Fruit fly (Drosophila melanogaster) whole organism, embryonic: ENCODE results near the gene IRSp53.
A peak's percentile ranks its signal among the peaks of the same experiment; 100 is the strongest.

Source experiments
- CG10209 ChIP-seq: fragments of 200-800 bp; sonication (Bioruptor generic); optimal IDR thresholded peaks from 3 replicates; lab custom pipeline; 2017; ENCODE audit warnings: missing biosample characterization, mild to moderate bottlenecking, missing genetic modification characterization, missing genetic modification reagents
- CG11723 ChIP-seq: fragments of 200-800 bp; sonication (Bioruptor generic); optimal IDR thresholded peaks from 2 replicates; lab custom pipeline; 2017; ENCODE audit warnings: missing biosample characterization, mild to moderate bottlenecking, missing genetic modification characterization
- CG13287 ChIP-seq: fragments of 200-800 bp; sonication (Bioruptor generic); IDR thresholded peaks from 2 replicates; pipeline ENCODE4 v1.3.6; 2022; ENCODE audit warnings: missing biosample characterization, missing genetic modification characterization; ENCODE audit not compliant: partially characterized antibody
- CG1603 ChIP-seq: fragments of 200-800 bp; sonication (Bioruptor generic); optimal IDR thresholded peaks from 2 replicates; lab custom pipeline; 2019; ENCODE audit warnings: missing biosample characterization, mild to moderate bottlenecking, missing genetic modification characterization, moderate library complexity
- CG17568 ChIP-seq: fragments of 200-800 bp; sonication (Bioruptor generic); optimal IDR thresholded peaks from 2 replicates; lab custom pipeline; 2018; ENCODE audit warnings: missing biosample characterization, mild to moderate bottlenecking, missing genetic modification characterization, moderate library complexity
- CG17829 ChIP-seq: fragments of 200-800 bp; optimal IDR thresholded peaks from 2 replicates; lab custom pipeline; 2019; ENCODE audit warnings: missing biosample characterization, mild to moderate bottlenecking, missing genetic modification characterization, moderate library complexity
- CG1832 ChIP-seq: fragments of 200-800 bp; sonication (Bioruptor generic); optimal IDR thresholded peaks from 2 replicates; lab custom pipeline; 2017; ENCODE audit warnings: missing biosample characterization, mild to moderate bottlenecking, missing genetic modification characterization, inconsistent platforms
- CG2116 ChIP-seq: fragments of 200-800 bp; sonication (Bioruptor generic); optimal IDR thresholded peaks from 3 replicates; lab custom pipeline; 2018; ENCODE audit warnings: missing biosample characterization, mild to moderate bottlenecking, missing genetic modification characterization
- CG2202 ChIP-seq: fragments of 200-800 bp; sonication (Bioruptor generic); optimal IDR thresholded peaks from 2 replicates; lab custom pipeline; 2018; ENCODE audit warnings: missing biosample characterization, mild to moderate bottlenecking, missing genetic modification characterization
- CG30431 ChIP-seq: fragments of 200-800 bp; sonication (Bioruptor generic); optimal IDR thresholded peaks from 2 replicates; lab custom pipeline; 2017; ENCODE audit warnings: missing biosample characterization, missing genetic modification characterization
- CG32767 ChIP-seq: fragments of 200-800 bp; sonication (Bioruptor generic); IDR thresholded peaks from 2 replicates; pipeline ENCODE4 v1.3.6; 2022; ENCODE audit warnings: missing biosample characterization, missing genetic modification characterization
- CG43689 ChIP-seq: fragments of 200-800 bp; sonication (Bioruptor generic); IDR thresholded peaks from 2 replicates; pipeline ENCODE4 v1.3.6; 2022; ENCODE audit warnings: missing biosample characterization, missing genetic modification characterization
- CG6254 ChIP-seq: fragments of 200-800 bp; sonication (Bioruptor generic); optimal IDR thresholded peaks from 3 replicates; lab custom pipeline; 2017; ENCODE audit warnings: mild to moderate bottlenecking, missing biosample characterization, missing genetic modification reagents, missing genetic modification characterization
- CG8281 ChIP-seq: fragments of 200-800 bp; sonication (Bioruptor generic); optimal IDR thresholded peaks from 2 replicates; lab custom pipeline; 2018; ENCODE audit warnings: missing biosample characterization, mild to moderate bottlenecking, missing genetic modification characterization, moderate library complexity
- CG8359 ChIP-seq: fragments of 200-800 bp; sonication (Bioruptor generic); optimal IDR thresholded peaks from 2 replicates; lab custom pipeline; 2017; ENCODE audit warnings: missing biosample characterization, mild to moderate bottlenecking, missing genetic modification characterization, borderline replicate concordance
- CG8765 ChIP-seq: fragments of 200-800 bp; sonication (Bioruptor generic); IDR thresholded peaks from 2 replicates; pipeline ENCODE4 v1.3.6; 2022; ENCODE audit warnings: missing biosample characterization, missing genetic modification characterization
- CG8924 ChIP-seq: fragments of 200-800 bp; optimal IDR thresholded peaks from 3 replicates; lab custom pipeline; 2019; ENCODE audit warnings: missing biosample characterization, mild to moderate bottlenecking, missing genetic modification characterization, moderate library complexity
- Camta ChIP-seq: fragments of 200-800 bp; sonication (Bioruptor generic); optimal IDR thresholded peaks from 2 replicates; lab custom pipeline; 2016; ENCODE audit warnings: missing biosample characterization, missing genetic modification characterization
- Chrac-16 ChIP-seq: fragments of 200-800 bp; sonication (Bioruptor generic); optimal IDR thresholded peaks from 3 replicates; lab custom pipeline; 2016; ENCODE audit warnings: missing biosample characterization, missing genetic modification characterization
- Elba2 ChIP-seq: fragments of 200-800 bp; sonication (Bioruptor generic); optimal IDR thresholded peaks from 3 replicates; lab custom pipeline; 2016; ENCODE audit warnings: missing biosample characterization, missing genetic modification characterization
- Hand ChIP-seq: fragments of 200-800 bp; sonication (Bioruptor generic); optimal IDR thresholded peaks from 2 replicates; lab custom pipeline; 2017; ENCODE audit warnings: mild to moderate bottlenecking, missing biosample characterization, missing genetic modification reagents, missing genetic modification characterization
- HmgZ ChIP-seq: fragments of 200-800 bp; sonication (Bioruptor generic); optimal IDR thresholded peaks from 2 replicates; lab custom pipeline; 2018; ENCODE audit warnings: missing biosample characterization, mild to moderate bottlenecking, missing genetic modification characterization
- Hsf ChIP-seq: fragments of 200-800 bp; sonication (Bioruptor generic); optimal IDR thresholded peaks from 3 replicates; lab custom pipeline; 2016; ENCODE audit warnings: missing biosample characterization, missing genetic modification characterization
- Med ChIP-seq: fragments of 200-800 bp; sonication (Bioruptor generic); peaks from one replicate; lab custom pipeline; 2016; ENCODE audit warnings: missing biosample characterization, missing genetic modification characterization, mild to moderate bottlenecking, inconsistent platforms, moderate library complexity
- Myb ChIP-seq: fragments of 200-800 bp; sonication (Bioruptor generic); optimal IDR thresholded peaks from 2 replicates; lab custom pipeline; 2016; ENCODE audit warnings: missing biosample characterization, missing genetic modification characterization
- Oaz ChIP-seq: fragments of 200-800 bp; sonication (Bioruptor generic); IDR thresholded peaks from 2 replicates; pipeline ENCODE4 v1.3.6; 2022; ENCODE audit warnings: missing biosample characterization, missing genetic modification characterization
- Rx ChIP-seq: fragments of 200-800 bp; sonication (Bioruptor generic); IDR thresholded peaks from 2 replicates; pipeline ENCODE4 v1.3.6; 2022; ENCODE audit warnings: missing biosample characterization, missing genetic modification characterization
- Sox102F ChIP-seq: fragments of 200-800 bp; sonication (Bioruptor generic); optimal IDR thresholded peaks from 2 replicates; lab custom pipeline; 2018; ENCODE audit warnings: missing biosample characterization, mild to moderate bottlenecking, missing genetic modification characterization, moderate library complexity
- Stat92E ChIP-seq, 3 experiments: fragments of >200 bp in 2 of 3; fragments of 200-800 bp in 1 of 3; sonication (Bioruptor generic) in 1 of 3; optimal IDR thresholded peaks; 2 replicates each; lab custom pipeline; 2017 to 2019; ENCODE audit warnings: missing biosample characterization in 3 of 3, missing genetic modification characterization in 3 of 3, mild to moderate bottlenecking in 1 of 3, moderate library complexity in 1 of 3
- Usf ChIP-seq: fragments of 200-800 bp; sonication (Bioruptor generic); optimal IDR thresholded peaks from 2 replicates; lab custom pipeline; 2017; ENCODE audit warnings: missing genotype, missing biosample characterization, missing genetic modification characterization
- YL-1 ChIP-seq: fragments of 200-800 bp; sonication (Bioruptor generic); optimal IDR thresholded peaks from 3 replicates; lab custom pipeline; 2017; ENCODE audit warnings: missing biosample characterization, mild to moderate bottlenecking, missing genetic modification characterization
- amos ChIP-seq: fragments of 200-800 bp; sonication (Bioruptor generic); IDR thresholded peaks from 2 replicates; pipeline ENCODE4 v1.3.6; 2022; ENCODE audit warnings: missing biosample characterization, missing genetic modification characterization; ENCODE audit not compliant: partially characterized antibody
- ara ChIP-seq: fragments of 200-800 bp; sonication (Bioruptor generic); IDR thresholded peaks from 2 replicates; pipeline ENCODE4 v1.3.6; 2022; ENCODE audit warnings: missing biosample characterization, missing genetic modification characterization
- bsh ChIP-seq, 2 experiments: fragments of 200-800 bp; sonication (Bioruptor generic); optimal IDR thresholded peaks; 2 replicates each; lab custom pipeline; 2017 to 2018; ENCODE audit warnings: mild to moderate bottlenecking in 2 of 2, missing biosample characterization in 2 of 2, missing genetic modification characterization in 2 of 2, moderate library complexity in 1 of 2
- ci ChIP-seq: fragments of 200-800 bp; sonication (Bioruptor generic); IDR thresholded peaks from 3 replicates; pipeline ENCODE4 v1.3.6; 2022; ENCODE audit warnings: missing biosample characterization, missing genetic modification characterization
- ftz-f1 ChIP-seq: fragments of 200-800 bp; sonication (Bioruptor generic); optimal IDR thresholded peaks from 2 replicates; lab custom pipeline; 2016; ENCODE audit warnings: missing biosample characterization, missing genetic modification characterization
- gcm2 ChIP-seq: fragments of 200-800 bp; sonication (Bioruptor generic); optimal IDR thresholded peaks from 2 replicates; lab custom pipeline; 2016; ENCODE audit warnings: missing biosample characterization, missing genetic modification characterization
- grn ChIP-seq: fragments of 200-800 bp; sonication (Bioruptor generic); optimal IDR thresholded peaks from 3 replicates; lab custom pipeline; 2017; ENCODE audit warnings: missing biosample characterization, missing genetic modification characterization
- gt ChIP-seq: fragments of 200-800 bp; sonication (Bioruptor generic); IDR thresholded peaks from 2 replicates; pipeline ENCODE4 v1.3.6; 2022; ENCODE audit warnings: missing biosample characterization, missing genetic modification characterization
- ind ChIP-seq: fragments of 200-800 bp; sonication (Bioruptor generic); optimal IDR thresholded peaks from 3 replicates; lab custom pipeline; 2016; ENCODE audit warnings: missing biosample characterization, missing genetic modification characterization
- knrl ChIP-seq: fragments of 200-800 bp; sonication (Bioruptor generic); IDR thresholded peaks from 3 replicates; pipeline ENCODE4 v1.3.6; 2022; ENCODE audit warnings: missing biosample characterization, missing genetic modification characterization; ENCODE audit not compliant: partially characterized antibody
- nmo ChIP-seq: fragments of 200-800 bp; sonication (Bioruptor generic); optimal IDR thresholded peaks from 2 replicates; lab custom pipeline; 2018; ENCODE audit warnings: missing biosample characterization, mild to moderate bottlenecking, missing genetic modification characterization, moderate library complexity
- onecut ChIP-seq: fragments of 200-800 bp; sonication (Bioruptor generic); IDR thresholded peaks from 2 replicates; pipeline ENCODE4 v1.3.6; 2022; ENCODE audit warnings: missing biosample characterization, missing genetic modification characterization
- pum ChIP-seq: fragments of 200-800 bp; sonication (Bioruptor generic); optimal IDR thresholded peaks from 2 replicates; lab custom pipeline; 2016; ENCODE audit warnings: missing biosample characterization, missing genetic modification characterization
- sim ChIP-seq: fragments of 200-800 bp; sonication (Bioruptor generic); IDR thresholded peaks from 2 replicates; pipeline ENCODE4 v1.3.6; 2022; ENCODE audit warnings: missing biosample characterization, missing genetic modification characterization
- sqz ChIP-seq: fragments of 200-800 bp; sonication (Bioruptor generic); optimal IDR thresholded peaks from 3 replicates; lab custom pipeline; 2018; ENCODE audit warnings: missing biosample characterization, mild to moderate bottlenecking, missing genetic modification characterization
- trh ChIP-seq: fragments of 200-800 bp; sonication (Bioruptor generic); optimal IDR thresholded peaks from 2 replicates; lab custom pipeline; 2016; ENCODE audit warnings: missing biosample characterization, missing genetic modification characterization
- twi ChIP-seq: fragments of 200-800 bp; optimal IDR thresholded peaks from 2 replicates; lab custom pipeline; 2019; ENCODE audit warnings: missing biosample characterization, mild to moderate bottlenecking, missing genetic modification characterization, moderate library complexity
- vfl ChIP-seq: fragments of 200-800 bp; sonication (Bioruptor generic); optimal IDR thresholded peaks from 2 replicates; lab custom pipeline; 2016; ENCODE audit warnings: missing biosample characterization, missing genetic modification characterization
- zf30C ChIP-seq: fragments of 200-800 bp; sonication (Bioruptor generic); optimal IDR thresholded peaks from 3 replicates; lab custom pipeline; 2018; ENCODE audit warnings: missing biosample characterization, mild to moderate bottlenecking, missing genetic modification characterization

The IRSp53 gene

DNA sequence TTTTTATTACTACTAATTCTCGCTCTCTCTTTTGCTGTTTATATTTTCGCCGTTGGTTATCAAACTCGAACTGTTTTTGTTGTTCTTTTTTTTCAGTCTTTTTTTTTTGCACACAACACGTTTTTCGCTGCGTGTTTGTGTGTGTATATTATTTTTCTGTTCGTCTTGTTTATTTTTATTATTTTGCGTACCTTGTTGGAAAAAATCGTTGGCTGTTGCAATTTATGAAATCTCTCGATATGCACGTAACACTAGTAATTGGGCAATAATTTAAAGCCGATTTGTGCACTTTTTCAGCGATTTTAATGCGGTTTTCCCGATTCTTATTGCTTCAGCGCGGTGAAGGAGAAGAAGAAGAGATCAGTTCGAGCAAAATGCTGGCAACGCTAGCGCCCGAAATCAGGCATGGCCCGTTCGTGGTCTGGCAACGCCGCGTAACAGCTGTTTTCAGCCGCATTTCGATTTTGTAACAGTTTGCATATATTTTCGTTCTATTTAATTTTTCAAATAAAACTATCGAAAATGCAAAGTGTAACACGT is 15.4 kb upstream of the IRSp53 start, which contains the start of the genes FoxK and mRpL2 (continued):
- TF ChIP-seq Usf (no peak), sqz (peak; percentile 83), bsh (GFP tag; optimal IDR thresholded peaks at IDR 0.05; lab: Kevin White, UChicago) (peak in 1 of 2 experiments; percentile 94), ci (GFP tag; lab: Robert Waterston, UW) (peak; percentile 52), CG1603 (tag; lab: Kevin White, UChicago) (peak; percentile 71), onecut (GFP tag; lab: Robert Waterston, UW) (peak; percentile 25; the same call in 1 of the 2 replicates), Stat92E (GFP tag; optimal IDR thresholded peaks at IDR 0.05; lab: Kevin White, UChicago) (no peak), trh (GFP tag; lab: Kevin White, UChicago) (no peak), CG2202 (tag; lab: Kevin White, UChicago) (no peak), CG8359 (peak; percentile 80), ara (GFP tag; lab: Robert Waterston, UW) (no peak), pum (GFP tag; lab: Kevin White, UChicago) (no peak), CG43689 (GFP tag; lab: Robert Waterston, UW) (no peak), Camta (no peak), ind (GFP tag; lab: Kevin White, UChicago) (no peak), Med (peak; percentile 80), CG11723 (GFP tag; lab: Kevin White, UChicago) (no peak), CG1832 (GFP tag; lab: Kevin White, UChicago) (no peak), twi (tag; lab: Kevin White, UChicago) (no peak), sim (GFP tag; lab: Robert Waterston, UW) (no peak), Sox102F (no peak), CG13287 (GFP tag; lab: Robert Waterston, UW) (peak; percentile 57; the same call in 1 of the 2 replicates), CG8924 (tag; lab: Kevin White, UChicago) (peak; percentile 21), zf30C (GFP tag; lab: Kevin White, UChicago) (peak; percentile 30), CG10209 (GFP tag; lab: Kevin White, UChicago) (no peak), CG8765 (GFP tag; lab: Robert Waterston, UW) (no peak), CG8281 (tag; lab: Kevin White, UChicago) (no peak), gt (GFP tag; lab: Robert Waterston, UW) (no peak), Hand (GFP tag; lab: Kevin White, UChicago) (no peak), knrl (GFP tag; lab: Robert Waterston, UW) (0 out of 3 replicates have a peak, but pooled peaks have one; percentile 27), CG32767 (peak; percentile 82), HmgZ (peak; percentile 54), CG17829 (tag; lab: Kevin White, UChicago) (peak; percentile 25), Chrac-16 (no peak), Hsf (GFP tag; lab: Kevin White, UChicago) (no peak), CG30431 (GFP tag; lab: Kevin White, UChicago) (no peak), Elba2 (peak; percentile 99), vfl (GFP tag; lab: Kevin White, UChicago) (no peak), CG6254 (GFP tag; lab: Kevin White, UChicago) (no peak), nmo (GFP tag; lab: Kevin White, UChicago) (peak; percentile 19), CG17568 (GFP tag; lab: Kevin White, UChicago) (no peak), Oaz (no peak), CG2116 (GFP tag; lab: Kevin White, UChicago) (peak; percentile 35), ftz-f1 (GFP tag; lab: Kevin White, UChicago) (no peak), Rx (GFP tag; lab: Robert Waterston, UW) (no peak), Myb (GFP tag; lab: Kevin White, UChicago) (peak; percentile 78), YL-1 (GFP tag; lab: Kevin White, UChicago) (peak; percentile 72), grn (GFP tag; lab: Kevin White, UChicago) (no peak), amos (GFP tag; lab: Robert Waterston, UW) (peak; percentile 49; the same call in 1 of the 2 replicates), gcm2 (GFP tag; lab: Kevin White, UChicago) (peak; percentile 2)
